Fruit fly (Drosophila melanogaster): ENCODE measurements around the gene mRpL11.
A peak's percentile ranks its signal among the peaks of the same experiment; 100 is the strongest.

The mRpL11 gene

dm6 chr3R:14481977-14482376 is 29.7 kb upstream of the mRpL11 start (continued):
- TF ChIP-seq caup (GFP tag; optimal IDR thresholded peaks at IDR 0.05; ENCODE audit: severe bottlenecking) (no peak), pita (GFP tag; optimal IDR thresholded peaks at IDR 0.05) (no peak), Rfx (GFP tag; IDR thresholded peaks at IDR 0.05) (no peak), sr (GFP tag; IDR thresholded peaks at IDR 0.05) (no peak), az2 (GFP tag; optimal IDR thresholded peaks at IDR 0.05) (no peak), salm (tag; optimal IDR thresholded peaks at IDR 0.05) (peak; percentile 33), bigmax (GFP tag; optimal IDR thresholded peaks at IDR 0.05) (no peak), CG18262 (tag; optimal IDR thresholded peaks at IDR 0.05) (no peak), zen2 (GFP tag; IDR thresholded peaks at IDR 0.05; ENCODE audit: partially characterized antibody) (no peak), btn (GFP tag; optimal IDR thresholded peaks at IDR 0.05) (no peak), CG6854 (GFP tag; optimal IDR thresholded peaks at IDR 0.05) (no peak), pan (optimal IDR thresholded peaks at IDR 0.05) (no peak), pan (GFP tag; optimal IDR thresholded peaks at IDR 0.05 in 1 of 2, IDR thresholded peaks at IDR 0.05 in 1 of 2) (no peak), CG6272 (GFP tag; IDR thresholded peaks at IDR 0.05) (no peak), CG2199 (GFP tag; IDR thresholded peaks at IDR 0.05) (peak; percentile 87), cad (GFP tag; optimal IDR thresholded peaks at IDR 0.05) (peak; percentile 71), Elba2 (GFP tag; optimal IDR thresholded peaks at IDR 0.05) (no peak), CG2202 (tag; optimal IDR thresholded peaks at IDR 0.05) (peak; percentile 26), CG6765 (GFP tag; optimal IDR thresholded peaks at IDR 0.05) (no peak), CG9817 (tag; optimal IDR thresholded peaks at IDR 0.05) (no peak), vnd (GFP tag; IDR thresholded peaks at IDR 0.05; ENCODE audit: partially characterized antibody) (no peak), Camta (GFP tag; optimal IDR thresholded peaks at IDR 0.05) (no peak), CG4404 (GFP tag; IDR thresholded peaks at IDR 0.05) (no peak), wor (GFP tag; IDR thresholded peaks at IDR 0.05) (no peak), HHEX (GFP tag; optimal IDR thresholded peaks at IDR 0.05) (no peak), CG14860 (GFP tag; IDR thresholded peaks at IDR 0.05; ENCODE audit: partially characterized antibody) (no peak), eve (GFP tag; optimal IDR thresholded peaks at IDR 0.05) (peak in 1 of 2 experiments; percentile 19), Pdp1 (GFP tag; optimal IDR thresholded peaks at IDR 0.05) (no peak), wek (GFP tag; optimal IDR thresholded peaks at IDR 0.05) (peak; percentile 28), ap (GFP tag; IDR thresholded peaks at IDR 0.05) (no peak), CG1529 (GFP tag; optimal IDR thresholded peaks at IDR 0.05) (peak; percentile 14), CG15479 (GFP tag; optimal IDR thresholded peaks at IDR 0.05) (peak; percentile 72), Stat92E (GFP tag; optimal IDR thresholded peaks at IDR 0.05) (peak in 1 of 3 experiments; percentile 93), Awh (GFP tag; IDR thresholded peaks at IDR 0.05) (0 out of 2 replicates have a peak, but pooled peaks have one; percentile 13), Hand (GFP tag; optimal IDR thresholded peaks at IDR 0.05) (no peak), D (optimal IDR thresholded peaks at IDR 0.05) (peak; percentile 44), D (GFP tag; optimal IDR thresholded peaks at IDR 0.05) (no peak), CG42726 (GFP tag; IDR thresholded peaks at IDR 0.05; ENCODE audit: partially characterized antibody) (no peak), CG1603 (tag; optimal IDR thresholded peaks at IDR 0.05) (peak; percentile 1), Drgx (GFP tag; IDR thresholded peaks at IDR 0.05) (no peak), HmgZ (tag; optimal IDR thresholded peaks at IDR 0.05) (no peak), CG14965 (GFP tag; optimal IDR thresholded peaks at IDR 0.05; ENCODE audit: borderline replicate concordance) (no peak)

- TF ChIP-seq CG4328 (GFP tag; optimal IDR thresholded peaks at IDR 0.05) (no peak), grn (GFP tag; optimal IDR thresholded peaks at IDR 0.05) (peak; percentile 80), Blimp-1 (GFP tag; optimal IDR thresholded peaks at IDR 0.05) (peak; percentile 3), CG10321 (GFP tag; IDR thresholded peaks at IDR 0.05) (no peak), kni (GFP tag; optimal IDR thresholded peaks at IDR 0.05) (peak; percentile 76), CG12391 (tag; optimal IDR thresholded peaks at IDR 0.05) (no peak)
These were observed 28.7 kb upstream of the mRpL11 start for dm6 chr3R:14482986-14483385.

Data from whole organism, embryonic.